Fruit fly (Drosophila melanogaster) whole organism, embryonic: ENCODE measurements around the gene SCCRO4.

Experiments
- Awh ChIP-seq: fragments of 200-800 bp; sonication (Bioruptor generic); IDR thresholded peaks from 2 replicates; pipeline ENCODE4, ENCODE4 v1.3.6; 2022; ENCODE audit warnings: missing biosample characterization, missing genetic modification characterization
- Bteb2 ChIP-seq: fragments of 200-800 bp; sonication (Bioruptor generic); optimal IDR thresholded peaks from 2 replicates; lab custom pipeline; 2016; ENCODE audit warnings: missing biosample characterization, missing genetic modification characterization
- CG10209 ChIP-seq: fragments of 200-800 bp; sonication (Bioruptor generic); optimal IDR thresholded peaks from 3 replicates; lab custom pipeline; 2017; ENCODE audit warnings: missing biosample characterization, mild to moderate bottlenecking, missing genetic modification characterization, missing genetic modification reagents
- CG11247 ChIP-seq: fragments of 200-800 bp; sonication (Bioruptor generic); IDR thresholded peaks from 2 replicates; pipeline ENCODE4 v1.3.6; 2022; ENCODE audit warnings: missing biosample characterization, missing genetic modification characterization
- CG13424 ChIP-seq: fragments of 200-800 bp; sonication (Bioruptor generic); optimal IDR thresholded peaks from 2 replicates; lab custom pipeline; 2019; ENCODE audit warnings: missing biosample characterization, mild to moderate bottlenecking, missing genetic modification characterization, moderate library complexity
- CG14667 ChIP-seq: fragments of 200-800 bp; sonication (Bioruptor generic); IDR thresholded peaks from 2 replicates; pipeline ENCODE4 v1.3.6; 2022; ENCODE audit warnings: missing biosample characterization, missing genetic modification characterization
- CG1602 ChIP-seq: fragments of 200-800 bp; sonication (Bioruptor generic); optimal IDR thresholded peaks from 3 replicates; lab custom pipeline; 2016; ENCODE audit warnings: missing biosample characterization, missing genetic modification characterization
- CG17186 ChIP-seq: fragments of 200-800 bp; sonication (Bioruptor generic); optimal IDR thresholded peaks from 3 replicates; lab custom pipeline; 2017; ENCODE audit warnings: missing biosample characterization, missing genetic modification reagents, missing genetic modification characterization
- CG17802 ChIP-seq: fragments of 200-800 bp; sonication (Bioruptor generic); optimal IDR thresholded peaks from 2 replicates; lab custom pipeline; 2018; ENCODE audit warnings: missing biosample characterization, mild to moderate bottlenecking, missing genetic modification characterization, moderate library complexity
- CG1832 ChIP-seq: fragments of 200-800 bp; sonication (Bioruptor generic); optimal IDR thresholded peaks from 2 replicates; lab custom pipeline; 2017; ENCODE audit warnings: missing biosample characterization, mild to moderate bottlenecking, missing genetic modification characterization, inconsistent platforms
- CG18476 ChIP-seq: fragments of 200-800 bp; sonication (Bioruptor generic); optimal IDR thresholded peaks from 2 replicates; lab custom pipeline; 2016; ENCODE audit warnings: missing biosample characterization, mild to moderate bottlenecking, missing genetic modification characterization
- CG2116 ChIP-seq: fragments of 200-800 bp; sonication (Bioruptor generic); optimal IDR thresholded peaks from 3 replicates; lab custom pipeline; 2018; ENCODE audit warnings: missing biosample characterization, mild to moderate bottlenecking, missing genetic modification characterization
- CG30403 ChIP-seq: fragments of 200-800 bp; sonication (Bioruptor generic); optimal IDR thresholded peaks from 3 replicates; lab custom pipeline; 2016; ENCODE audit warnings: missing biosample characterization, missing genetic modification characterization
- CG32532 ChIP-seq: fragments of 200-800 bp; sonication (Bioruptor generic); IDR thresholded peaks from 2 replicates; pipeline ENCODE4 v1.3.6; 2022; ENCODE audit warnings: missing biosample characterization, missing genetic modification characterization
- CG32767 ChIP-seq: fragments of 200-800 bp; sonication (Bioruptor generic); IDR thresholded peaks from 2 replicates; pipeline ENCODE4 v1.3.6; 2022; ENCODE audit warnings: missing biosample characterization, missing genetic modification characterization
- CG42726 ChIP-seq: fragments of 200-800 bp; sonication (Bioruptor generic); IDR thresholded peaks from 2 replicates; pipeline ENCODE4 v1.3.6; 2022; ENCODE audit warnings: missing biosample characterization, missing genetic modification characterization; ENCODE audit not compliant: partially characterized antibody
- CG4404 ChIP-seq: fragments of 200-800 bp; sonication (Bioruptor generic); IDR thresholded peaks from 2 replicates; pipeline ENCODE4 v1.3.6; 2022; ENCODE audit warnings: missing biosample characterization, missing genetic modification characterization
- CG5953 ChIP-seq: fragments of 200-800 bp; sonication (Bioruptor generic); IDR thresholded peaks from 2 replicates; pipeline ENCODE4 v1.3.6; 2022; ENCODE audit warnings: missing biosample characterization, missing genetic modification characterization
- CG8388 ChIP-seq: fragments of 200-800 bp; sonication (Bioruptor generic); optimal IDR thresholded peaks from 2 replicates; lab custom pipeline; 2019; ENCODE audit warnings: missing biosample characterization, mild to moderate bottlenecking, missing genetic modification characterization, moderate library complexity
- CG8478 ChIP-seq: fragments of >200 bp; optimal IDR thresholded peaks from 2 replicates; lab custom pipeline; 2018
- CG9727 ChIP-seq: fragments of 200-800 bp; sonication (Bioruptor generic); optimal IDR thresholded peaks from 3 replicates; lab custom pipeline; 2017; ENCODE audit warnings: missing biosample characterization, mild to moderate bottlenecking, missing genetic modification characterization
- Deaf1 ChIP-seq: fragments of 200-800 bp; optimal IDR thresholded peaks from 3 replicates; lab custom pipeline; 2019; ENCODE audit warnings: missing biosample characterization, mild to moderate bottlenecking, missing genetic modification characterization, moderate library complexity
- Dip3 ChIP-seq: fragments of 200-800 bp; sonication (Bioruptor generic); optimal IDR thresholded peaks from 3 replicates; lab custom pipeline; 2016; ENCODE audit warnings: missing biosample characterization, missing genetic modification characterization
- Eip74EF ChIP-seq, 2 experiments: fragments of 200-800 bp in 1 of 2; fragments of >200 bp in 1 of 2; sonication (Bioruptor generic) in 1 of 2; optimal IDR thresholded peaks; 2 replicates each; lab custom pipeline; 2017 to 2019; ENCODE audit warnings: missing biosample characterization in 2 of 2, missing genetic modification characterization in 2 of 2, mild to moderate bottlenecking in 1 of 2, moderate library complexity in 1 of 2
- Elba2 ChIP-seq: fragments of 200-800 bp; sonication (Bioruptor generic); optimal IDR thresholded peaks from 3 replicates; lab custom pipeline; 2016; ENCODE audit warnings: missing biosample characterization, missing genetic modification characterization
- Ets97D ChIP-seq: fragments of 200-800 bp; sonication (Bioruptor generic); optimal IDR thresholded peaks from 3 replicates; lab custom pipeline; 2016; ENCODE audit warnings: missing biosample characterization, missing genetic modification characterization
- GATAe ChIP-seq: fragments of 200-800 bp; sonication (Bioruptor generic); conservative IDR thresholded peaks from 2 replicates; pipeline ENCODE4 v1.3.6; 2022; ENCODE audit warnings: missing biosample characterization, missing genetic modification characterization
- Lhr ChIP-seq: fragments of 200-800 bp; sonication (Bioruptor generic); optimal IDR thresholded peaks from 3 replicates; lab custom pipeline; 2017; ENCODE audit warnings: mild to moderate bottlenecking, missing biosample characterization, missing genetic modification reagents, missing genetic modification characterization
- NFAT ChIP-seq: fragments of 200-800 bp; sonication (Bioruptor generic); IDR thresholded peaks from 2 replicates; pipeline ENCODE4 v1.3.6; 2022; ENCODE audit warnings: missing biosample characterization, missing genetic modification characterization
- Neu2 ChIP-seq: fragments of 200-800 bp; sonication (Bioruptor generic); optimal IDR thresholded peaks from 3 replicates; lab custom pipeline; 2016; ENCODE audit warnings: missing biosample characterization, missing genetic modification characterization, borderline replicate concordance
- Opbp ChIP-seq: fragments of 200-800 bp; sonication (Bioruptor generic); IDR thresholded peaks from 3 replicates; pipeline ENCODE4 v1.3.6; 2022; ENCODE audit warnings: missing biosample characterization, missing genetic modification characterization; ENCODE audit not compliant: partially characterized antibody
- Six4 ChIP-seq: fragments of 200-800 bp; sonication (Bioruptor generic); optimal IDR thresholded peaks from 2 replicates; lab custom pipeline; 2016; ENCODE audit warnings: missing biosample characterization, missing genetic modification characterization
- Ssrp ChIP-seq: fragments of 200-800 bp; sonication (Bioruptor generic); optimal IDR thresholded peaks from 2 replicates; lab custom pipeline; 2018; ENCODE audit warnings: missing biosample characterization, mild to moderate bottlenecking, missing genetic modification characterization, moderate library complexity
- Stat92E ChIP-seq, 3 experiments: fragments of >200 bp in 2 of 3; fragments of 200-800 bp in 1 of 3; sonication (Bioruptor generic) in 1 of 3; optimal IDR thresholded peaks; 2 replicates each; lab custom pipeline; 2017 to 2019; ENCODE audit warnings: missing biosample characterization in 3 of 3, missing genetic modification characterization in 3 of 3, mild to moderate bottlenecking in 1 of 3, moderate library complexity in 1 of 3
- Taf1 ChIP-seq: fragments of 200-800 bp; sonication (Bioruptor generic); IDR thresholded peaks from 2 replicates; pipeline ENCODE4 v1.3.6; 2022; ENCODE audit warnings: missing biosample characterization, missing genetic modification characterization
- al ChIP-seq: fragments of 200-800 bp; sonication (Bioruptor generic); IDR thresholded peaks from 2 replicates; pipeline ENCODE4 v1.3.6; 2022; ENCODE audit warnings: missing biosample characterization, missing genetic modification characterization
- amos ChIP-seq: fragments of 200-800 bp; sonication (Bioruptor generic); IDR thresholded peaks from 2 replicates; pipeline ENCODE4 v1.3.6; 2022; ENCODE audit warnings: missing biosample characterization, missing genetic modification characterization; ENCODE audit not compliant: partially characterized antibody
- chm ChIP-seq: fragments of 200-800 bp; sonication (Bioruptor generic); IDR thresholded peaks from 2 replicates; pipeline ENCODE4 v1.3.6; 2022; ENCODE audit warnings: missing biosample characterization, missing genetic modification characterization
- crp ChIP-seq, 2 experiments: fragments of 200-800 bp; sonication (Bioruptor generic); optimal IDR thresholded peaks; 2 replicates in 1 of 2; 3 replicates in 1 of 2; lab custom pipeline; 2017; ENCODE audit warnings: missing biosample characterization in 2 of 2, missing genetic modification characterization in 2 of 2, mild to moderate bottlenecking in 1 of 2, moderate library complexity in 1 of 2
- dimm ChIP-seq: fragments of 200-800 bp; sonication (Bioruptor generic); IDR thresholded peaks from 2 replicates; pipeline ENCODE4 v1.3.6; 2022; ENCODE audit warnings: missing biosample characterization, missing genetic modification characterization
- dysf ChIP-seq: fragments of 200-800 bp; sonication (Bioruptor generic); IDR thresholded peaks from 3 replicates; pipeline ENCODE4 v1.3.6; 2022; ENCODE audit warnings: missing biosample characterization, missing genetic modification characterization
- fru ChIP-seq: fragments of >200 bp; optimal IDR thresholded peaks from 2 replicates; lab custom pipeline; 2017
- ham ChIP-seq: fragments of 200-800 bp; sonication (Bioruptor generic); IDR thresholded peaks from 2 replicates; pipeline ENCODE4 v1.3.6; 2022; ENCODE audit warnings: missing biosample characterization, missing genetic modification characterization
- jing ChIP-seq: fragments of 200-800 bp; sonication (Bioruptor generic); optimal IDR thresholded peaks from 2 replicates; lab custom pipeline; 2018; ENCODE audit warnings: missing biosample characterization, mild to moderate bottlenecking, missing genetic modification characterization
- lola ChIP-seq, 3 experiments: fragments of >200 bp in 2 of 3; fragments of 200-800 bp in 1 of 3; sonication (Bioruptor generic) in 1 of 3; optimal IDR thresholded peaks; 2 replicates each; lab custom pipeline; 2017 to 2019; ENCODE audit warnings: missing biosample characterization in 3 of 3, missing genetic modification characterization in 3 of 3, mild to moderate bottlenecking in 1 of 3, moderate library complexity in 1 of 3
- luna ChIP-seq: fragments of 200-800 bp; sonication (Bioruptor generic); optimal IDR thresholded peaks from 2 replicates; lab custom pipeline; 2016; ENCODE audit warnings: missing biosample characterization, missing genetic modification characterization
- sc ChIP-seq, 3 experiments: fragments of >200 bp in 2 of 3; fragments of 200-800 bp in 1 of 3; sonication (Bioruptor generic) in 1 of 3; optimal IDR thresholded peaks; 2 replicates in 2 of 3; 3 replicates in 1 of 3; lab custom pipeline; 2017; ENCODE audit warnings: mild to moderate bottlenecking in 1 of 3, missing biosample characterization in 1 of 3, missing genetic modification characterization in 1 of 3, missing genetic modification reagents in 1 of 3
- sim ChIP-seq: fragments of 200-800 bp; sonication (Bioruptor generic); IDR thresholded peaks from 2 replicates; pipeline ENCODE4 v1.3.6; 2022; ENCODE audit warnings: missing biosample characterization, missing genetic modification characterization
- sr ChIP-seq: fragments of 200-800 bp; sonication (Bioruptor generic); IDR thresholded peaks from 3 replicates; pipeline ENCODE4 v1.3.6; 2022; ENCODE audit warnings: missing biosample characterization, missing genetic modification characterization
- unpg ChIP-seq: fragments of 200-800 bp; sonication (Bioruptor generic); optimal IDR thresholded peaks from 3 replicates; lab custom pipeline; 2018; ENCODE audit warnings: missing biosample characterization, mild to moderate bottlenecking, missing genetic modification characterization, moderate library complexity
- wor ChIP-seq: fragments of 200-800 bp; sonication (Bioruptor generic); IDR thresholded peaks from 2 replicates; pipeline ENCODE4 v1.3.6; 2022; ENCODE audit warnings: missing biosample characterization, missing genetic modification characterization

The SCCRO4 gene

dm6 chr3L:20276615-20277014 lies 22.6 kb upstream of the SCCRO4 start (continued):
- TF ChIP-seq CG2116: no peak
- TF ChIP-seq jing: no peak
- no peak for TF ChIP-seq CG32532
- TF ChIP-seq CG30403 (GFP tag; lab: Kevin White, UChicago): peak; percentile 55
- no peak for TF ChIP-seq sc (optimal IDR thresholded peaks at IDR 0.05; lab: Kevin White, UChicago)
- TF ChIP-seq sc (GFP tag; optimal IDR thresholded peaks at IDR 0.05; lab: Kevin White, UChicago): no peak
- no peak for TF ChIP-seq CG5953 (GFP tag; lab: Robert Waterston, UW)
- 0 out of 2 replicates have a peak, but pooled peaks have one; percentile 8 for TF ChIP-seq CG11247
- TF ChIP-seq unpg (GFP tag; lab: Kevin White, UChicago): peak; percentile 62
- no peak for TF ChIP-seq Eip74EF (GFP tag; optimal IDR thresholded peaks at IDR 0.05; lab: Kevin White, UChicago)
- TF ChIP-seq chm (GFP tag; lab: Robert Waterston, UW): no peak
- no peak for TF ChIP-seq Ets97D (GFP tag; lab: Kevin White, UChicago)
- TF ChIP-seq CG13424 (tag; lab: Kevin White, UChicago): peak; percentile 52
- no peak for TF ChIP-seq Lhr (GFP tag; lab: Kevin White, UChicago)
- TF ChIP-seq CG8388 (GFP tag; lab: Kevin White, UChicago): peak; percentile 39
- no peak for TF ChIP-seq Elba2 (GFP tag; lab: Kevin White, UChicago)
- no peak for TF ChIP-seq Awh
- TF ChIP-seq CG1832 (GFP tag; lab: Kevin White, UChicago): no peak
- TF ChIP-seq sim: no peak
- TF ChIP-seq GATAe: no peak
- no peak for TF ChIP-seq Deaf1
- TF ChIP-seq Dip3 (GFP tag; lab: Kevin White, UChicago): no peak
- peak; percentile 14 for TF ChIP-seq CG10209
- peak; percentile 60 for TF ChIP-seq dysf (GFP tag; lab: Robert Waterston, UW)
- no peak for TF ChIP-seq Stat92E (GFP tag; optimal IDR thresholded peaks at IDR 0.05; lab: Kevin White, UChicago)
- peak; percentile 37 for TF ChIP-seq CG18476 (GFP tag; lab: Kevin White, UChicago)
- TF ChIP-seq Taf1 (GFP tag; lab: Robert Waterston, UW): no peak
- TF ChIP-seq CG4404: no peak
- no peak for TF ChIP-seq Bteb2
- TF ChIP-seq CG9727: peak; percentile 24
- no peak for TF ChIP-seq ham
- TF ChIP-seq CG17802 (tag; lab: Kevin White, UChicago): peak; percentile 5
- TF ChIP-seq lola (GFP tag; optimal IDR thresholded peaks at IDR 0.05; lab: Kevin White, UChicago): no peak
- no peak for TF ChIP-seq CG42726 (GFP tag; lab: Robert Waterston, UW)
- TF ChIP-seq wor: no peak
- no peak for TF ChIP-seq Opbp (GFP tag; lab: Robert Waterston, UW)
- TF ChIP-seq amos (GFP tag; lab: Robert Waterston, UW): no peak
- TF ChIP-seq Six4 (GFP tag; lab: Kevin White, UChicago): no peak
- TF ChIP-seq Ssrp (tag; lab: Kevin White, UChicago): peak; percentile 26
- no peak for TF ChIP-seq CG8478 (lab: Kevin White, UChicago)
- no peak for TF ChIP-seq dimm
- TF ChIP-seq CG14667 (GFP tag; lab: Robert Waterston, UW): no peak; the same call in 1 of the 2 replicates
- TF ChIP-seq NFAT (GFP tag; lab: Robert Waterston, UW): no peak
- no peak for TF ChIP-seq crp (GFP tag; optimal IDR thresholded peaks at IDR 0.05; lab: Kevin White, UChicago)
- TF ChIP-seq sr (GFP tag; lab: Robert Waterston, UW): 0 out of 3 replicates have a peak, but pooled peaks have one; percentile 15
- no peak for TF ChIP-seq CG1602
- TF ChIP-seq luna (GFP tag; lab: Kevin White, UChicago): no peak
- no peak for TF ChIP-seq fru
- no peak for TF ChIP-seq al (GFP tag; lab: Robert Waterston, UW)
- no peak for TF ChIP-seq CG17186 (GFP tag; lab: Kevin White, UChicago)
- no peak for TF ChIP-seq CG32767 (GFP tag; lab: Robert Waterston, UW)
- TF ChIP-seq Neu2 (GFP tag; lab: Kevin White, UChicago): no peak
